Worm (Caenorhabditis elegans) whole organism, early embryonic: ENCODE measurements around the gene wsp-1.

Source experiments
- B0310.2 ChIP-seq: sonication (generic microtip); optimal IDR thresholded peaks from 2 replicates; lab custom pipeline; 2016; ENCODE audit warnings: mild to moderate bottlenecking, missing genetic modification characterization, missing compliant biosample characterization
- aly-1 ChIP-seq: sonication (generic microtip); optimal IDR thresholded peaks from 2 replicates; lab custom pipeline; 2016; ENCODE audit warnings: missing genetic modification characterization, missing compliant biosample characterization
- ama-1 ChIP-seq: fragments of 150-350 bp; optimal IDR thresholded peaks from 2 replicates; lab custom pipeline; 2014
- ets-7 ChIP-seq: sonication (generic microtip); optimal IDR thresholded peaks from 2 replicates; lab custom pipeline; 2016; ENCODE audit warnings: missing genotype, missing genetic modification characterization, missing compliant biosample characterization
- flt-1 ChIP-seq: fragments of 200-800 bp; sonication (Bioruptor generic); IDR thresholded peaks from 2 replicates; pipeline ENCODE4 v1.3.6; 2022; ENCODE audit warnings: missing genetic modification characterization, missing compliant biosample characterization
- hmbx-1 ChIP-seq: sonication (generic microtip); optimal IDR thresholded peaks from 2 replicates; lab custom pipeline; 2016; ENCODE audit warnings: mild to moderate bottlenecking, missing genetic modification characterization, missing compliant biosample characterization
- hmg-4 ChIP-seq: fragments of 200-800 bp; sonication (Bioruptor generic); optimal IDR thresholded peaks from 2 replicates; lab custom pipeline; 2018; ENCODE audit warnings: mild to moderate bottlenecking, missing genetic modification characterization, missing compliant biosample characterization
- hnd-1 ChIP-seq: sonication (generic microtip); optimal IDR thresholded peaks from 2 replicates; lab custom pipeline; 2016; ENCODE audit warnings: missing genetic modification characterization, missing compliant biosample characterization
- pes-1 ChIP-seq: fragments of 200-800 bp; sonication (Bioruptor generic); IDR thresholded peaks from 2 replicates; pipeline ENCODE4 v1.3.6; 2022; ENCODE audit warnings: missing genetic modification reagents, missing genetic modification characterization, missing compliant biosample characterization
- scrt-1 ChIP-seq: fragments of 200-800 bp; sonication (Bioruptor generic); IDR thresholded peaks from 2 replicates; pipeline ENCODE4 v1.3.6; 2022; ENCODE audit warnings: missing genetic modification characterization, missing compliant biosample characterization
- tbx-37 ChIP-seq: fragments of 200-800 bp; sonication (Bioruptor generic); conservative IDR thresholded peaks from 2 replicates; pipeline ENCODE4 v1.3.6; 2022; ENCODE audit warnings: missing genetic modification reagents, missing genetic modification characterization, missing compliant biosample characterization
- tra-4 ChIP-seq: sonication (generic microtip); optimal IDR thresholded peaks from 2 replicates; lab custom pipeline; 2017; ENCODE audit warnings: missing genetic modification characterization, missing compliant biosample characterization

ce11 chrIV:8153163-8153562 lies 45.6 kb downstream of the wsp-1 start:
- TF ChIP-seq aly-1 (tag; lab: Kevin White, UChicago) = no peak
- no peak for TF ChIP-seq hnd-1 (tag; lab: Kevin White, UChicago)
- no peak for TF ChIP-seq scrt-1
- no peak for TF ChIP-seq ama-1 (lab: Kevin White, UChicago)
- TF ChIP-seq hmg-4 (GFP tag; lab: Kevin White, UChicago) = no peak
- no peak for TF ChIP-seq hmbx-1
- no peak for TF ChIP-seq tbx-37 (GFP tag; lab: Robert Waterston, UW)
- TF ChIP-seq ets-7 = no peak
- TF ChIP-seq tra-4 (tag; lab: Kevin White, UChicago) = no peak
- no peak for TF ChIP-seq B0310.2 (tag; lab: Kevin White, UChicago)
- TF ChIP-seq pes-1 (GFP tag; lab: Robert Waterston, UW) = no peak
- TF ChIP-seq flt-1 = no peak
